Worm (Caenorhabditis elegans) whole organism, mixed stage, embryonic: ENCODE measurements around the gene Y53G8B.2.

Experiments
- M03D4.4 ChIP-seq: sonication (generic microtip); optimal IDR thresholded peaks from 2 replicates; lab custom pipeline; 2017; ENCODE audit warnings: mild to moderate bottlenecking, missing genetic modification characterization, missing compliant biosample characterization
- bed-3 ChIP-seq: fragments of 200-800 bp; sonication (Bioruptor generic); optimal IDR thresholded peaks from 3 replicates; lab custom pipeline; 2018; ENCODE audit warnings: mild to moderate bottlenecking, missing genetic modification characterization, moderate library complexity, missing compliant biosample characterization
- blmp-1 ChIP-seq: fragments of 150-350 bp; optimal IDR thresholded peaks from 2 replicates; lab custom pipeline; 2014; ENCODE audit warnings: missing biosample characterization, missing genetic modification characterization
- ceh-39 ChIP-seq: fragments of 150-350 bp; optimal IDR thresholded peaks from 2 replicates; lab custom pipeline; 2014; ENCODE audit warnings: missing biosample characterization, missing genetic modification characterization
- ceh-43 ChIP-seq: fragments of 200-800 bp; sonication (Bioruptor generic); optimal IDR thresholded peaks from 2 replicates; lab custom pipeline; 2018; ENCODE audit warnings: mild to moderate bottlenecking, missing genetic modification characterization, moderate library complexity, missing compliant biosample characterization
- ceh-83 ChIP-seq: fragments of 200-800 bp; sonication (Bioruptor generic); optimal IDR thresholded peaks from 2 replicates; lab custom pipeline; 2018; ENCODE audit warnings: mild to moderate bottlenecking, missing genetic modification characterization, missing compliant biosample characterization
- ces-1 ChIP-seq: fragments of 150-350 bp; optimal IDR thresholded peaks from 2 replicates; lab custom pipeline; 2014; ENCODE audit warnings: missing biosample characterization, missing genetic modification reagents, missing genetic modification characterization
- cnd-1 ChIP-seq: fragments of 200-800 bp; sonication (Bioruptor generic); optimal IDR thresholded peaks from 2 replicates; lab custom pipeline; 2018; ENCODE audit warnings: mild to moderate bottlenecking, missing genetic modification characterization, missing compliant biosample characterization
- drap-1 ChIP-seq: fragments of 200-800 bp; sonication (Bioruptor generic); optimal IDR thresholded peaks from 3 replicates; lab custom pipeline; 2018; ENCODE audit warnings: mild to moderate bottlenecking, missing genetic modification characterization, missing compliant biosample characterization
- elt-1 ChIP-seq: sonication (generic microtip); optimal IDR thresholded peaks from 2 replicates; lab custom pipeline; 2017; ENCODE audit warnings: missing genetic modification characterization, mild to moderate bottlenecking, missing compliant biosample characterization, antibody characterized with exemption, moderate library complexity, borderline replicate concordance; ENCODE audit not compliant: insufficient read depth
- elt-3 ChIP-seq: fragments of 150-350 bp; optimal IDR thresholded peaks from 2 replicates; lab custom pipeline; 2014; ENCODE audit warnings: missing biosample characterization, missing genetic modification characterization
- flh-1 ChIP-seq: fragments of 200-800 bp; sonication (Bioruptor generic); optimal IDR thresholded peaks from 2 replicates; lab custom pipeline; 2018; ENCODE audit warnings: mild to moderate bottlenecking, missing genetic modification characterization, moderate library complexity, missing compliant biosample characterization
- ham-2 ChIP-seq: fragments of 200-800 bp; sonication (Bioruptor generic); optimal IDR thresholded peaks from 2 replicates; lab custom pipeline; 2018; ENCODE audit warnings: mild to moderate bottlenecking, missing genetic modification characterization, missing compliant biosample characterization
- hlh-1 ChIP-seq: fragments of 150-350 bp; optimal IDR thresholded peaks from 2 replicates; lab custom pipeline; 2014; ENCODE audit warnings: missing biosample characterization, missing genetic modification reagents, missing genetic modification characterization
- lin-13 ChIP-seq: fragments of 150-350 bp; optimal IDR thresholded peaks from 2 replicates; lab custom pipeline; 2014; ENCODE audit warnings: missing biosample characterization, missing genetic modification characterization
- lin-32 ChIP-seq: fragments of 200-800 bp; sonication (Bioruptor generic); optimal IDR thresholded peaks from 2 replicates; lab custom pipeline; 2018; ENCODE audit warnings: mild to moderate bottlenecking, missing genetic modification characterization, missing compliant biosample characterization
- lsy-2 ChIP-seq: fragments of 150-350 bp; optimal IDR thresholded peaks from 2 replicates; lab custom pipeline; 2014; ENCODE audit warnings: missing biosample characterization, missing genetic modification characterization
- mab-5 ChIP-seq: fragments of 150-350 bp; optimal IDR thresholded peaks from 2 replicates; lab custom pipeline; 2014; ENCODE audit warnings: missing biosample characterization, missing genetic modification characterization
- mep-1 ChIP-seq: fragments of 150-350 bp; optimal IDR thresholded peaks from 2 replicates; lab custom pipeline; 2017; ENCODE audit warnings: missing biosample characterization, missing genetic modification reagents, missing genetic modification characterization, inconsistent platforms
- mls-2 ChIP-seq: sonication (generic microtip); optimal IDR thresholded peaks from 2 replicates; lab custom pipeline; 2016; ENCODE audit warnings: mild to moderate bottlenecking, missing genetic modification characterization, moderate library complexity, missing compliant biosample characterization
- nhr-12 ChIP-seq: fragments of 150-350 bp; optimal IDR thresholded peaks from 2 replicates; lab custom pipeline; 2014; ENCODE audit warnings: missing biosample characterization, missing genetic modification characterization
- nhr-2 ChIP-seq: fragments of 150-350 bp; optimal IDR thresholded peaks from 2 replicates; lab custom pipeline; 2014; ENCODE audit warnings: missing biosample characterization, missing genetic modification characterization
- nhr-237 ChIP-seq: fragments of 150-350 bp; optimal IDR thresholded peaks from 2 replicates; lab custom pipeline; 2014; ENCODE audit warnings: missing biosample characterization, missing genetic modification characterization
- nhr-28 ChIP-seq: fragments of 150-350 bp; optimal IDR thresholded peaks from 2 replicates; lab custom pipeline; 2014; ENCODE audit warnings: missing biosample characterization, missing genetic modification characterization
- nhr-76 ChIP-seq: sonication (generic microtip); optimal IDR thresholded peaks from 2 replicates; lab custom pipeline; 2017; ENCODE audit warnings: missing biosample characterization, missing genetic modification characterization
- pha-4 ChIP-seq: fragments of 150-350 bp; optimal IDR thresholded peaks from 2 replicates; lab custom pipeline; 2018; ENCODE audit warnings: missing biosample characterization, missing genetic modification reagents, missing genetic modification characterization
- sem-2 ChIP-seq: fragments of 200-800 bp; sonication (Bioruptor generic); optimal IDR thresholded peaks from 2 replicates; lab custom pipeline; 2018; ENCODE audit warnings: mild to moderate bottlenecking, missing genetic modification characterization, missing compliant biosample characterization
- snpc-4 ChIP-seq: fragments of 150-350 bp; optimal IDR thresholded peaks from 2 replicates; lab custom pipeline; 2014; ENCODE audit warnings: missing biosample characterization, missing genetic modification characterization
- sptf-1 ChIP-seq: sonication (generic microtip); optimal IDR thresholded peaks from 2 replicates; lab custom pipeline; 2017; ENCODE audit warnings: mild to moderate bottlenecking, missing genetic modification characterization, moderate library complexity, missing compliant biosample characterization
- tbx-8 ChIP-seq: fragments of 200-800 bp; sonication (Bioruptor generic); optimal IDR thresholded peaks from 2 replicates; lab custom pipeline; 2018; ENCODE audit warnings: mild to moderate bottlenecking, missing genetic modification characterization, moderate library complexity, missing compliant biosample characterization
- unc-120 ChIP-seq: sonication (generic microtip); optimal IDR thresholded peaks from 2 replicates; lab custom pipeline; 2017; ENCODE audit warnings: missing genetic modification characterization, missing compliant biosample characterization; ENCODE audit not compliant: poor library complexity, severe bottlenecking
- unc-39 ChIP-seq: fragments of 150-350 bp; optimal IDR thresholded peaks from 2 replicates; lab custom pipeline; 2014; ENCODE audit warnings: missing biosample characterization, missing genetic modification characterization
- unc-62 ChIP-seq: fragments of 150-350 bp; optimal IDR thresholded peaks from 2 replicates; lab custom pipeline; 2014; ENCODE audit warnings: missing biosample characterization, missing genetic modification reagents, missing genetic modification characterization
- zip-8 ChIP-seq: fragments of 150-350 bp; optimal IDR thresholded peaks from 2 replicates; lab custom pipeline; 2014; ENCODE audit warnings: missing biosample characterization, missing genetic modification characterization
- ztf-11 ChIP-seq: fragments of 150-350 bp; optimal IDR thresholded peaks from 2 replicates; lab custom pipeline; 2014; ENCODE audit warnings: missing biosample characterization, missing genetic modification characterization

Gene Y53G8B.2

ce11 chrIII:3070026-3070573, 33.7 kb downstream of the Y53G8B.2 start, which contains the start of gene H06I04.3:
Gene H06I04.3 (plus strand): TSS chrIII:3070523.
- TF ChIP-seq pha-4 (tag; lab: Kevin White, UChicago) = no peak
- TF ChIP-seq lsy-2 (tag; lab: Kevin White, UChicago) = peak; percentile 51
- peak; percentile 3 for TF ChIP-seq mep-1 (tag; lab: Kevin White, UChicago)
- TF ChIP-seq unc-39 (tag; lab: Kevin White, UChicago) = no peak
- peak; percentile 51 for TF ChIP-seq ces-1 (GFP tag; lab: Kevin White, UChicago)

DNA sequence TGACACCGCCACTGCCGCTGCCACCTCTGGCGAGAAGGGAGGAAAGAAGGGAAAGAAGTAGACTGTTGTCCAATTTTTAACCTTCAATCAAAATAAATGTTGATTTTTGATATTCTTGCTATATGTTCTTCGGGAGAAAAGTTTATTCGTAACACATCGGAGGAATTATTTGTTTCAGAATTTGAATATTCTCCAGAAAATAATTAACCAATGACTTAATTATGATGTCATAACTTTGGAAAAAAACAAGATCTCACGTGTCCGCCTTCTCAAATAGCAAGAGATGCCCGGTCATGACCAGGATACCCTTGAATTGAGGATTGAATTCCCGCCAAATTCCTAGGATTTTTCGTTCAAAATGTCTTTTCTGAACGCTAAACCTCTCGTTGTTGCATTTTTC, 34.7 kb downstream of the Y53G8B.2 start:
- TF ChIP-seq nhr-12 (tag; lab: Kevin White, UChicago) (no peak), sem-2 (no peak), unc-39 (tag; lab: Kevin White, UChicago) (no peak), bed-3 (GFP tag; lab: Kevin White, UChicago) (no peak), unc-62 (GFP tag; lab: Kevin White, UChicago) (no peak), M03D4.4 (tag; lab: Kevin White, UChicago) (no peak), ceh-83 (GFP tag; lab: Kevin White, UChicago) (no peak), ztf-11 (tag; lab: Kevin White, UChicago) (no peak), ceh-39 (tag; lab: Kevin White, UChicago) (no peak), nhr-76 (no peak), lin-32 (GFP tag; lab: Kevin White, UChicago) (no peak), ces-1 (GFP tag; lab: Kevin White, UChicago) (no peak), ceh-43 (GFP tag; lab: Kevin White, UChicago) (no peak), nhr-28 (tag; lab: Kevin White, UChicago) (no peak)

ce11 chrIII:3067909-3068455, 35.8 kb downstream of the Y53G8B.2 start, which contains the start of gene ubl-1:
Gene ubl-1 (plus strand): TSS chrIII:3068310.
- no peak for TF ChIP-seq ceh-43 (GFP tag; lab: Kevin White, UChicago)
- TF ChIP-seq nhr-12 (tag; lab: Kevin White, UChicago) = no peak
- TF ChIP-seq lin-13 (tag; lab: Kevin White, UChicago) = peak; percentile 59
- TF ChIP-seq mls-2 (tag; lab: Kevin White, UChicago) = no peak
- peak; percentile 14 for TF ChIP-seq unc-62 (GFP tag; lab: Kevin White, UChicago)
- TF ChIP-seq ceh-83 (GFP tag; lab: Kevin White, UChicago) = peak; percentile 53
- TF ChIP-seq ham-2 (GFP tag; lab: Kevin White, UChicago) = peak; percentile 14
- TF ChIP-seq ztf-11 (tag; lab: Kevin White, UChicago) = no peak
- no peak for TF ChIP-seq tbx-8 (GFP tag; lab: Kevin White, UChicago)
- peak; percentile 56 for TF ChIP-seq sptf-1 (tag; lab: Kevin White, UChicago)
- TF ChIP-seq lsy-2 (tag; lab: Kevin White, UChicago) = peak; percentile 96
- peak; percentile 62 for TF ChIP-seq ces-1 (GFP tag; lab: Kevin White, UChicago)
- no peak for TF ChIP-seq lin-32 (GFP tag; lab: Kevin White, UChicago)
- TF ChIP-seq elt-3 = no peak
- TF ChIP-seq pha-4 (tag; lab: Kevin White, UChicago) = peak; percentile 56
- no peak for TF ChIP-seq bed-3 (GFP tag; lab: Kevin White, UChicago)
- TF ChIP-seq M03D4.4 (tag; lab: Kevin White, UChicago) = no peak
- TF ChIP-seq flh-1 (GFP tag; lab: Kevin White, UChicago) = no peak
- no peak for TF ChIP-seq nhr-76
- no peak for TF ChIP-seq cnd-1 (tag; lab: Kevin White, UChicago)
- TF ChIP-seq drap-1 (GFP tag; lab: Kevin White, UChicago) = no peak
- TF ChIP-seq sem-2 = no peak
- no peak for TF ChIP-seq snpc-4
- TF ChIP-seq zip-8 (tag; lab: Kevin White, UChicago) = peak; percentile 2
- peak; percentile 47 for TF ChIP-seq ceh-39 (tag; lab: Kevin White, UChicago)
- TF ChIP-seq mep-1 (tag; lab: Kevin White, UChicago) = peak; percentile 74
- peak; percentile 73 for TF ChIP-seq nhr-237 (tag; lab: Kevin White, UChicago)
- no peak for TF ChIP-seq elt-1 (tag; lab: Kevin White, UChicago)
- TF ChIP-seq blmp-1 (tag; lab: Kevin White, UChicago) = peak; percentile 40
- TF ChIP-seq hlh-1 (tag; lab: Kevin White, UChicago) = peak; percentile 12
- no peak for TF ChIP-seq unc-120
- no peak for TF ChIP-seq mab-5
- no peak for TF ChIP-seq nhr-28 (tag; lab: Kevin White, UChicago)
- TF ChIP-seq nhr-2 (tag; lab: Kevin White, UChicago) = peak; percentile 44
